Fruit fly (Drosophila melanogaster) whole organism, embryonic: Measurements from ENCODE around the gene fbl.
A peak's percentile ranks its signal among the peaks of the same experiment; 100 is the strongest.

Source experiments
- BtbVII ChIP-seq: fragments of 200-800 bp; sonication (Bioruptor generic); optimal IDR thresholded peaks from 3 replicates; lab custom pipeline; 2017; ENCODE audit warnings: missing biosample characterization, mild to moderate bottlenecking, missing genetic modification characterization
- CG10147 ChIP-seq: fragments of 200-800 bp; sonication (Bioruptor generic); optimal IDR thresholded peaks from 2 replicates; lab custom pipeline; 2019; ENCODE audit warnings: missing biosample characterization, mild to moderate bottlenecking, missing genetic modification characterization, moderate library complexity
- CG10267 ChIP-seq: fragments of 200-800 bp; sonication (Bioruptor generic); optimal IDR thresholded peaks from 2 replicates; lab custom pipeline; 2018; ENCODE audit warnings: missing biosample characterization, mild to moderate bottlenecking, missing genetic modification characterization, moderate library complexity
- CG10321 ChIP-seq: fragments of 200-800 bp; sonication (Bioruptor generic); IDR thresholded peaks from 2 replicates; pipeline ENCODE4 v1.3.6; 2022; ENCODE audit warnings: missing biosample characterization, missing genetic modification characterization
- CG10366 ChIP-seq: fragments of 200-800 bp; sonication (Bioruptor generic); IDR thresholded peaks from 2 replicates; pipeline ENCODE4 v1.3.6; 2022; ENCODE audit warnings: missing biosample characterization, missing genetic modification characterization
- CG11696 ChIP-seq: fragments of 200-800 bp; sonication (Bioruptor generic); IDR thresholded peaks from 2 replicates; pipeline ENCODE4 v1.3.6; 2022; ENCODE audit warnings: missing biosample characterization, missing genetic modification characterization
- CG12071 ChIP-seq: fragments of 200-800 bp; sonication (Bioruptor generic); optimal IDR thresholded peaks from 3 replicates; lab custom pipeline; 2018; ENCODE audit warnings: missing biosample characterization, mild to moderate bottlenecking, missing genetic modification characterization
- CG13775 ChIP-seq: fragments of 200-800 bp; sonication (Bioruptor generic); optimal IDR thresholded peaks from 3 replicates; lab custom pipeline; 2017; ENCODE audit warnings: missing biosample characterization, mild to moderate bottlenecking, missing genetic modification characterization
- CG15479 ChIP-seq: fragments of 200-800 bp; sonication (Bioruptor generic); optimal IDR thresholded peaks from 3 replicates; lab custom pipeline; 2019; ENCODE audit warnings: missing biosample characterization, mild to moderate bottlenecking, missing genetic modification characterization, moderate library complexity
- CG15601 ChIP-seq: fragments of 200-800 bp; sonication (Bioruptor generic); optimal IDR thresholded peaks from 3 replicates; lab custom pipeline; 2019; ENCODE audit warnings: missing biosample characterization, mild to moderate bottlenecking, missing genetic modification characterization, moderate library complexity
- CG1603 ChIP-seq: fragments of 200-800 bp; sonication (Bioruptor generic); optimal IDR thresholded peaks from 2 replicates; lab custom pipeline; 2019; ENCODE audit warnings: missing biosample characterization, mild to moderate bottlenecking, missing genetic modification characterization, moderate library complexity
- CG17912 ChIP-seq: fragments of 200-800 bp; sonication (Bioruptor generic); optimal IDR thresholded peaks from 2 replicates; lab custom pipeline; 2018; ENCODE audit warnings: missing biosample characterization, mild to moderate bottlenecking, missing genetic modification characterization
- CG2678 ChIP-seq: fragments of 200-800 bp; sonication (Bioruptor generic); optimal IDR thresholded peaks from 3 replicates; lab custom pipeline; 2019; ENCODE audit warnings: missing biosample characterization, mild to moderate bottlenecking, missing genetic modification characterization, moderate library complexity
- CG2875 ChIP-seq: fragments of 200-800 bp; sonication (Bioruptor generic); optimal IDR thresholded peaks from 2 replicates; lab custom pipeline; 2017; ENCODE audit warnings: missing biosample characterization, mild to moderate bottlenecking, missing genetic modification characterization, missing genetic modification reagents
- CG34224 ChIP-seq: fragments of 200-800 bp; sonication (Bioruptor generic); IDR thresholded peaks from 3 replicates; pipeline ENCODE4 v1.3.6; 2022; ENCODE audit warnings: missing biosample characterization, missing genetic modification characterization; ENCODE audit not compliant: partially characterized antibody
- CG4328 ChIP-seq: fragments of 200-800 bp; sonication (Bioruptor generic); optimal IDR thresholded peaks from 3 replicates; lab custom pipeline; 2017; ENCODE audit warnings: missing biosample characterization, missing genetic modification reagents, missing genetic modification characterization
- CG4820 ChIP-seq: fragments of 200-800 bp; sonication (Bioruptor generic); optimal IDR thresholded peaks from 3 replicates; lab custom pipeline; 2016; ENCODE audit warnings: missing biosample characterization, missing genetic modification characterization
- CG6791 ChIP-seq: fragments of 200-800 bp; sonication (Bioruptor generic); IDR thresholded peaks from 3 replicates; pipeline ENCODE4 v1.3.6; 2022; ENCODE audit warnings: missing biosample characterization, missing genetic modification characterization; ENCODE audit not compliant: partially characterized antibody
- CG7271 ChIP-seq: fragments of 200-800 bp; sonication (Bioruptor generic); optimal IDR thresholded peaks from 2 replicates; lab custom pipeline; 2018; ENCODE audit warnings: missing biosample characterization, mild to moderate bottlenecking, missing genetic modification characterization, moderate library complexity
- CG7987 ChIP-seq: fragments of 200-800 bp; sonication (Bioruptor generic); optimal IDR thresholded peaks from 2 replicates; lab custom pipeline; 2018; ENCODE audit warnings: missing biosample characterization, mild to moderate bottlenecking, missing genetic modification characterization, moderate library complexity
- Doc3 ChIP-seq: fragments of 200-800 bp; sonication (Bioruptor generic); IDR thresholded peaks from 3 replicates; pipeline ENCODE4 v1.3.6; 2022; ENCODE audit warnings: missing biosample characterization, missing genetic modification characterization; ENCODE audit not compliant: partially characterized antibody
- Fer3 ChIP-seq: fragments of 200-800 bp; sonication (Bioruptor generic); optimal IDR thresholded peaks from 2 replicates; lab custom pipeline; 2018; ENCODE audit warnings: missing biosample characterization, mild to moderate bottlenecking, missing genetic modification characterization, moderate library complexity
- H2.0 ChIP-seq: fragments of 200-800 bp; sonication (Bioruptor generic); IDR thresholded peaks from 2 replicates; pipeline ENCODE4 v1.3.6; 2022; ENCODE audit warnings: missing biosample characterization, missing genetic modification characterization
- Hr3 ChIP-seq: fragments of 200-800 bp; sonication (Bioruptor generic); optimal IDR thresholded peaks from 3 replicates; lab custom pipeline; 2016; ENCODE audit warnings: missing biosample characterization, missing genetic modification characterization
- Hsf ChIP-seq: fragments of 200-800 bp; sonication (Bioruptor generic); optimal IDR thresholded peaks from 3 replicates; lab custom pipeline; 2016; ENCODE audit warnings: missing biosample characterization, missing genetic modification characterization
- Mrtf ChIP-seq: fragments of 200-800 bp; sonication (Bioruptor generic); IDR thresholded peaks from 3 replicates; pipeline ENCODE4 v1.3.6; 2022; ENCODE audit warnings: missing biosample characterization, missing genetic modification characterization
- NC2β ChIP-seq: fragments of 200-800 bp; sonication (Bioruptor generic); optimal IDR thresholded peaks from 2 replicates; lab custom pipeline; 2016; ENCODE audit warnings: missing biosample characterization, missing genetic modification characterization
- NFAT ChIP-seq: fragments of 200-800 bp; sonication (Bioruptor generic); IDR thresholded peaks from 2 replicates; pipeline ENCODE4 v1.3.6; 2022; ENCODE audit warnings: missing biosample characterization, missing genetic modification characterization
- Sry-δ ChIP-seq: fragments of 200-800 bp; sonication (Bioruptor generic); optimal IDR thresholded peaks from 2 replicates; lab custom pipeline; 2016; ENCODE audit warnings: missing biosample characterization, missing genetic modification characterization
- al ChIP-seq: fragments of 200-800 bp; sonication (Bioruptor generic); IDR thresholded peaks from 2 replicates; pipeline ENCODE4 v1.3.6; 2022; ENCODE audit warnings: missing biosample characterization, missing genetic modification characterization
- ase ChIP-seq: fragments of 200-800 bp; sonication (Bioruptor generic); IDR thresholded peaks from 3 replicates; pipeline ENCODE4 v1.3.6; 2022; ENCODE audit warnings: missing biosample characterization, missing genetic modification characterization
- caup ChIP-seq: fragments of 200-800 bp; sonication (Bioruptor generic); optimal IDR thresholded peaks from 3 replicates; lab custom pipeline; 2017; ENCODE audit warnings: missing biosample characterization, mild to moderate bottlenecking, missing genetic modification characterization, moderate library complexity; ENCODE audit not compliant: severe bottlenecking
- chinmo ChIP-seq: fragments of 200-800 bp; sonication (Bioruptor generic); IDR thresholded peaks from 4 replicates; pipeline ENCODE4 v1.3.6; 2022; ENCODE audit warnings: missing biosample characterization, missing genetic modification characterization; ENCODE audit not compliant: partially characterized antibody
- dati ChIP-seq: fragments of 200-800 bp; sonication (Bioruptor generic); IDR thresholded peaks from 2 replicates; pipeline ENCODE4 v1.3.6; 2022; ENCODE audit warnings: missing biosample characterization, missing genetic modification characterization
- dm ChIP-seq: fragments of 200-800 bp; sonication (Bioruptor generic); optimal IDR thresholded peaks from 3 replicates; lab custom pipeline; 2016; ENCODE audit warnings: missing biosample characterization, missing genetic modification characterization
- ewg ChIP-seq: fragments of 200-800 bp; sonication (Bioruptor generic); optimal IDR thresholded peaks from 3 replicates; lab custom pipeline; 2017; ENCODE audit warnings: mild to moderate bottlenecking, missing biosample characterization, missing genetic modification reagents, missing genetic modification characterization
- fru ChIP-seq: fragments of >200 bp; optimal IDR thresholded peaks from 2 replicates; lab custom pipeline; 2017
- lab ChIP-seq: fragments of 200-800 bp; sonication (Bioruptor generic); optimal IDR thresholded peaks from 3 replicates; lab custom pipeline; 2017; ENCODE audit warnings: missing biosample characterization, missing genetic modification characterization, mild to moderate bottlenecking, moderate library complexity, missing genetic modification reagents
- maf-S ChIP-seq: fragments of 200-800 bp; sonication (Bioruptor generic); optimal IDR thresholded peaks from 2 replicates; lab custom pipeline; 2016; ENCODE audit warnings: missing biosample characterization, missing genetic modification characterization
- onecut ChIP-seq: fragments of 200-800 bp; sonication (Bioruptor generic); IDR thresholded peaks from 2 replicates; pipeline ENCODE4 v1.3.6; 2022; ENCODE audit warnings: missing biosample characterization, missing genetic modification characterization
- otp ChIP-seq: fragments of 200-800 bp; sonication (Bioruptor generic); IDR thresholded peaks from 3 replicates; pipeline ENCODE4, ENCODE4 v1.3.6; 2022; ENCODE audit warnings: missing biosample characterization, missing genetic modification characterization
- pan ChIP-seq, 4 experiments: fragments of >200 bp in 3 of 4; fragments of 200-800 bp in 1 of 4; sonication (Bioruptor generic) in 1 of 4; optimal IDR thresholded peaks in 3 of 4; IDR thresholded peaks in 1 of 4; 2 replicates each; pipeline versions ENCODE4 v1.3.6 to Lab custom; 2017 to 2022; ENCODE audit warnings: missing biosample characterization in 2 of 4, missing genetic modification characterization in 2 of 4, mixed read lengths in 1 of 4
- pnt ChIP-seq: fragments of 200-800 bp; sonication (Bioruptor generic); optimal IDR thresholded peaks from 3 replicates; lab custom pipeline; 2016; ENCODE audit warnings: missing biosample characterization, missing genetic modification characterization
- pum ChIP-seq: fragments of 200-800 bp; sonication (Bioruptor generic); optimal IDR thresholded peaks from 2 replicates; lab custom pipeline; 2016; ENCODE audit warnings: missing biosample characterization, missing genetic modification characterization
- shn ChIP-seq: fragments of 200-800 bp; sonication (Bioruptor generic); optimal IDR thresholded peaks from 3 replicates; lab custom pipeline; 2016; ENCODE audit warnings: missing biosample characterization, missing genetic modification characterization
- tin ChIP-seq: fragments of 200-800 bp; sonication (Bioruptor generic); optimal IDR thresholded peaks from 3 replicates; lab custom pipeline; 2016; ENCODE audit warnings: missing biosample characterization, missing genetic modification characterization
- trem ChIP-seq: fragments of 200-800 bp; optimal IDR thresholded peaks from 3 replicates; lab custom pipeline; 2019; ENCODE audit warnings: missing biosample characterization, mild to moderate bottlenecking, missing genetic modification characterization, moderate library complexity
- zen2 ChIP-seq: fragments of 200-800 bp; sonication (Bioruptor generic); IDR thresholded peaks from 3 replicates; pipeline ENCODE4 v1.3.6; 2022; ENCODE audit warnings: missing biosample characterization, missing genetic modification characterization; ENCODE audit not compliant: partially characterized antibody

The fbl gene

DNA sequence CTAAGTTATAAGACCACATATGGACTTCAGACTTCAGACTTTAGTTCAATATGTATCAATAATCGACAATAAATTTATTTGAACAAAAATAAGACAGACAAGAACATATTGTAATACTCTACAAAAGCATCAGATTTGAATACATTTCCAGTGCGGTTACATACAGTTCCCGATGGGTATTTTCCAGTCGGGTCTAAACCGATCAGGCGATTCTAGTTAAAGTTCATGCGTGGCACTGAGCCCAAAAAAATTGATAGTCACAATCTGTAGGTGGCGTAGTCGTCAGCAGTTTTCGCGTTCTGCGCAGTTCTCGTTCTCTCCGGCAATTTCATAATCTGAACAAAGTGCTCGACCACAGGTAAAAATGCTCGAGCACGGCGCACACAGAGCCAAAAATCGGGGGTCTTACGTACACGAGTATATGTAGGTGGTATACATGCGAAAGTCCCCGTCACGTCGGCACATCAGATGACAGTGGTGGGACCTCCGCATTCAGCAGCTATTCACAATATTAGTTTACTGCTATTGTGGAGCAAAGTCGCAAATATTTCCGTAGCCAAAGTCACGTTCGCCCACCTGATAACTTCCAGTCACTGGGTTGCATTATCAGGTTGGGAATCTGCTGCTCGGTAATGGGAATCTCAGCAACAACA is 11.2 kb downstream of the fbl start (continued):
- TF ChIP-seq dm: no peak
- TF ChIP-seq CG17912 (GFP tag; lab: Kevin White, UChicago): no peak
- no peak for TF ChIP-seq tin (GFP tag; lab: Kevin White, UChicago)
- TF ChIP-seq zen2: no peak
- TF ChIP-seq CG12071 (GFP tag; lab: Kevin White, UChicago): peak; percentile 36
- TF ChIP-seq CG2678 (tag; lab: Kevin White, UChicago): peak; percentile 72
- 0 out of 2 replicates have a peak, but pooled peaks have one; percentile 12 for TF ChIP-seq onecut (GFP tag; lab: Robert Waterston, UW)
- peak; percentile 65 for TF ChIP-seq lab
- TF ChIP-seq otp (GFP tag; lab: Robert Waterston, UW): 0 out of 3 replicates have a peak, but pooled peaks have one; percentile 26
- TF ChIP-seq al: peak; percentile 13; the same call in 1 of the 2 replicates
- TF ChIP-seq CG15601: no peak
- TF ChIP-seq CG10147 (GFP tag; lab: Kevin White, UChicago): peak; percentile 3
- TF ChIP-seq CG11696: no peak
- no peak for TF ChIP-seq CG7271 (tag; lab: Kevin White, UChicago)
- no peak for TF ChIP-seq pnt
- TF ChIP-seq Hsf: peak; percentile 62
- TF ChIP-seq pum (GFP tag; lab: Kevin White, UChicago): no peak
- TF ChIP-seq ewg: no peak
- peak; percentile 59 for TF ChIP-seq CG4820 (GFP tag; lab: Kevin White, UChicago)
- TF ChIP-seq CG15479 (GFP tag; lab: Kevin White, UChicago): no peak
- TF ChIP-seq Hr3 (GFP tag; lab: Kevin White, UChicago): peak; percentile 48
- peak; percentile 34 for TF ChIP-seq CG4328 (GFP tag; lab: Kevin White, UChicago)
- TF ChIP-seq Mrtf (GFP tag; lab: Robert Waterston, UW): 0 out of 3 replicates have a peak, but pooled peaks have one; percentile 37
- no peak for TF ChIP-seq NC2β (GFP tag; lab: Kevin White, UChicago)
- no peak for TF ChIP-seq pan (optimal IDR thresholded peaks at IDR 0.05; lab: Kevin White, UChicago)
- TF ChIP-seq pan (GFP tag; optimal IDR thresholded peaks at IDR 0.05 in 1 of 2, IDR thresholded peaks at IDR 0.05 in 1 of 2): peak in 1 of 2 experiments; percentile 31
- peak; percentile 29 for TF ChIP-seq shn
- TF ChIP-seq CG10267: no peak
- no peak for TF ChIP-seq H2.0
- no peak for TF ChIP-seq CG2875 (GFP tag; lab: Kevin White, UChicago)
- peak; percentile 44 for TF ChIP-seq CG7987 (GFP tag; lab: Kevin White, UChicago)
- TF ChIP-seq ase (GFP tag; lab: Robert Waterston, UW): no peak
- TF ChIP-seq NFAT (GFP tag; lab: Robert Waterston, UW): peak; percentile 29
- TF ChIP-seq CG1603: no peak
- peak; percentile 37 for TF ChIP-seq CG13775 (GFP tag; lab: Kevin White, UChicago)
- no peak for TF ChIP-seq CG6791
- peak; percentile 42; the same call in 2 of the 3 replicates for TF ChIP-seq CG34224
- peak; percentile 90; the same call in 3 of the 4 replicates for TF ChIP-seq chinmo
- TF ChIP-seq Doc3: no peak
- TF ChIP-seq CG10321 (GFP tag; lab: Robert Waterston, UW): no peak
- peak; percentile 31; the same call in 1 of the 2 replicates for TF ChIP-seq CG10366 (GFP tag; lab: Robert Waterston, UW)
- peak; percentile 46 for TF ChIP-seq caup
- no peak for TF ChIP-seq trem (tag; lab: Kevin White, UChicago)
- TF ChIP-seq fru (lab: Kevin White, UChicago): no peak
- no peak for TF ChIP-seq dati (GFP tag; lab: Robert Waterston, UW)
- peak; percentile 31 for TF ChIP-seq Fer3 (tag; lab: Kevin White, UChicago)
- TF ChIP-seq Sry-δ: no peak
- TF ChIP-seq maf-S (GFP tag; lab: Kevin White, UChicago): no peak
- TF ChIP-seq BtbVII (GFP tag; lab: Kevin White, UChicago): peak; percentile 65
